Worm (Caenorhabditis elegans): ENCODE data around the gene B0334.10.

DNA sequence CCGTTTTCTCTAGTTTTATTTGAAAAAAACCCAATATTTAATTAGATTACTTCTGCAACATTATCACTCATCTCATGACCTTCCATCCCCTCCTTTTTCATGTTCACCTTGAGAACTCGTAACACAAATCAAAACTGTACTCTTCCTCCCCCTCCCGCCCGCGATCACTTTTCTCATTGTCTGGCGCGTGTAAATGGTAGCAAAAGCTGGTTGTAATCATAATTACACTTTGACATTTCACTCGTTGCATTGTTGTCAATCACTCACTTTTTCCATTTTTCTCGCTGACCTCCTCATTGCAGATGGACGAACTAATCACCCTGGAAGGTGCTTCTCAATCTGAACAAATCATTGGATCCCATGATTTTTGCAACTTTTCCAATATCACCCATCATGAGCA is 7.9 kb upstream of the B0334.10 start, which contains the start of gene npr-41:
- no peak for TF ChIP-seq dox-1 (GFP tag; IDR thresholded peaks at IDR 0.05)
- no peak for TF ChIP-seq zim-3 (tag; optimal IDR thresholded peaks at IDR 0.05)
- no peak for TF ChIP-seq tlf-1 (GFP tag; optimal IDR thresholded peaks at IDR 0.05)
